Fruit fly (Drosophila melanogaster) whole organism, wandering third instar larva: Measurements from ENCODE around the gene CG3437.

Source experiments
- CG9705 ChIP-seq: fragments of 200-800 bp; sonication (Bioruptor generic); optimal IDR thresholded peaks from 2 replicates; lab custom pipeline; 2018; ENCODE audit warnings: missing biosample characterization, mild to moderate bottlenecking, missing genetic modification characterization
- CrebA ChIP-seq: fragments of 200-800 bp; sonication (Bioruptor generic); optimal IDR thresholded peaks from 2 replicates; lab custom pipeline; 2016; ENCODE audit warnings: missing biosample characterization, mild to moderate bottlenecking, missing genetic modification characterization, borderline replicate concordance
- Dfd ChIP-seq: fragments of >200 bp; optimal IDR thresholded peaks from 2 replicates; lab custom pipeline; 2017; ENCODE audit warnings: missing biosample characterization, missing genetic modification characterization
- Dif ChIP-seq: fragments of 200-275, 200-300 bp; sonication (Bioruptor generic); optimal IDR thresholded peaks from 2 replicates; lab custom pipeline; 2018; ENCODE audit warnings: missing biosample characterization, missing genetic modification characterization; ENCODE audit not compliant: partially characterized antibody
- Hnf4 ChIP-seq: fragments of 200-800 bp; sonication (Bioruptor generic); optimal IDR thresholded peaks from 2 replicates; lab custom pipeline; 2016; ENCODE audit warnings: missing biosample characterization, mild to moderate bottlenecking, missing genetic modification characterization
- Hr78 ChIP-seq: fragments of >200 bp; optimal IDR thresholded peaks from 2 replicates; lab custom pipeline; 2017; ENCODE audit warnings: missing biosample characterization, missing genetic modification characterization
- Hr83 ChIP-seq: fragments of 200-300 bp; sonication (Bioruptor generic); optimal IDR thresholded peaks from 2 replicates; lab custom pipeline; 2016; ENCODE audit warnings: missing biosample characterization, mild to moderate bottlenecking, missing genetic modification characterization, moderate library complexity; ENCODE audit not compliant: poor library complexity, severe bottlenecking
- Myc ChIP-seq: fragments of >200 bp; optimal IDR thresholded peaks from 2 replicates; lab custom pipeline; 2017
- OdsH ChIP-seq: fragments of 200-800 bp; sonication (Bioruptor generic); optimal IDR thresholded peaks from 2 replicates; lab custom pipeline; 2016; ENCODE audit warnings: missing biosample characterization, mild to moderate bottlenecking, missing genetic modification characterization
- br ChIP-seq: fragments of 200-800 bp; sonication (Bioruptor generic); optimal IDR thresholded peaks from 2 replicates; lab custom pipeline; 2016; ENCODE audit warnings: missing biosample characterization, missing genetic modification characterization
- dl ChIP-seq, 2 experiments: fragments of 175-275, 200-275 bp in 1 of 2; fragments of 200-275 bp in 1 of 2; sonication (Bioruptor generic); optimal IDR thresholded peaks; lab custom pipeline; 2018; ENCODE audit warnings: mild to moderate bottlenecking in 2 of 2, missing biosample characterization in 2 of 2, missing genetic modification characterization in 2 of 2, moderate library complexity in 2 of 2; ENCODE audit not compliant: partially characterized antibody in 2 of 2, insufficient read depth in 1 of 2
- pan ChIP-seq: fragments of >200 bp; optimal IDR thresholded peaks from 2 replicates; lab custom pipeline; 2017
- psq ChIP-seq: fragments of 200-800 bp; sonication (Bioruptor generic); optimal IDR thresholded peaks from 3 replicates; lab custom pipeline; 2017; ENCODE audit warnings: missing biosample characterization, mild to moderate bottlenecking, missing genetic modification characterization, moderate library complexity
- rgr ChIP-seq: fragments of 200-800 bp; sonication (Bioruptor generic); optimal IDR thresholded peaks from 3 replicates; lab custom pipeline; 2016; ENCODE audit warnings: missing biosample characterization, mild to moderate bottlenecking, missing genetic modification characterization

DNA sequence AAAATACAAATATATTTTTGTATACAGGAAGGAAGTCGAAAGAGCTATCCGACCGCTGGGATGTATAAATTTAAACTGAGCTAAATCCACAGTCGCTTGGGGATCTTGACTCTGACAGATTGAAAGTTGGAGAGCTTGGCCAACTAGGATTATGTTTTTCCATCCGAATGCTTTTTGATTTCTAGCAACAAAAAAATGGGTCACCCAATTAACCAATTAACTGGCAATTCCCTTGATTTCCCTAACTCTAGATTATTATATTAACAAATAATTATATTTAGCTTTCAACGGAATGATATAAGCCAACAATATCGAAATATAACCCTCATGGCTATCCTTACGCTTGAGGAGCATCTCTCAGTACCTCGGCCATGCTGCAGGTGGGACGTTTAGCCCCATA, 40.2 kb downstream of the CG3437 start, which contains the start of gene CG3982:
- no peak for TF ChIP-seq Hnf4 (GFP tag; lab: Kevin White, UChicago)
- TF ChIP-seq psq (GFP tag; lab: Kevin White, UChicago), result no peak
- no peak for TF ChIP-seq CrebA (GFP tag; lab: Kevin White, UChicago)
- no peak for TF ChIP-seq rgr (GFP tag; lab: Kevin White, UChicago)
- TF ChIP-seq dl (GFP tag; optimal IDR thresholded peaks at IDR 0.05; lab: Kevin White, UChicago; ENCODE audit: insufficient read depth in 1 of 2, partially characterized antibody in 2 of 2), result no peak
- no peak for TF ChIP-seq Dif (GFP tag; lab: Kevin White, UChicago)
- no peak for TF ChIP-seq Hr78 (GFP tag; lab: Kevin White, UChicago)
- TF ChIP-seq Myc (lab: Kevin White, UChicago), result no peak
- no peak for TF ChIP-seq br (GFP tag; lab: Kevin White, UChicago)
- TF ChIP-seq pan (lab: Kevin White, UChicago), result no peak
- no peak for TF ChIP-seq OdsH (GFP tag; lab: Kevin White, UChicago)
- TF ChIP-seq Hr83, result no peak
- TF ChIP-seq CG9705 (GFP tag; lab: Kevin White, UChicago), result no peak
- no peak for TF ChIP-seq Dfd (GFP tag; lab: Kevin White, UChicago)
